Worm (Caenorhabditis elegans) whole organism, L4 larva: Measurements from ENCODE around the gene F55A11.8.

Source experiments
- ceh-28 ChIP-seq: fragments of 150-350 bp; optimal IDR thresholded peaks from 2 replicates; lab custom pipeline; 2014; ENCODE audit warnings: missing biosample characterization, missing genetic modification reagents, missing genetic modification characterization
- dve-1 ChIP-seq: sonication (generic microtip); optimal IDR thresholded peaks from 2 replicates; lab custom pipeline; 2017; ENCODE audit warnings: antibody characterized with exemption, mild to moderate bottlenecking, missing genetic modification characterization, missing compliant biosample characterization; ENCODE audit not compliant: insufficient read depth
- jun-1 ChIP-seq: fragments of 150-350 bp; optimal IDR thresholded peaks from 2 replicates; lab custom pipeline; 2014; ENCODE audit warnings: missing biosample characterization, missing genetic modification reagents, missing genetic modification characterization
- lin-15B ChIP-seq: fragments of 150-350 bp; sonication (generic microtip); optimal IDR thresholded peaks from 3 replicates; lab custom pipeline; 2014; ENCODE audit warnings: missing biosample characterization, missing genetic modification characterization
- lin-38 ChIP-seq: fragments of 200-800 bp; sonication (Bioruptor generic); IDR thresholded peaks from 2 replicates; pipeline ENCODE4 v1.3.6; 2022; ENCODE audit warnings: missing genetic modification reagents, missing genetic modification characterization, missing compliant biosample characterization
- nhr-11 ChIP-seq: fragments of 150-350 bp; optimal IDR thresholded peaks from 2 replicates; lab custom pipeline; 2014; ENCODE audit warnings: missing biosample characterization, missing genetic modification characterization
- pha-4 ChIP-seq, 2 experiments: fragments of 150-350 bp in 1 of 2; fragments of 200-800 bp in 1 of 2; sonication (Bioruptor generic) in 1 of 2; IDR thresholded peaks in 1 of 2; optimal IDR thresholded peaks in 1 of 2; 2 replicates each; pipeline versions ENCODE4 v1.3.6 to Lab custom; 2014 to 2022; ENCODE audit warnings: missing genetic modification characterization in 2 of 2, missing genetic modification reagents in 2 of 2, missing biosample characterization in 1 of 2, missing compliant biosample characterization in 1 of 2
- skn-1 ChIP-seq: fragments of 150-350 bp; optimal IDR thresholded peaks from 2 replicates; lab custom pipeline; 2014; ENCODE audit warnings: missing biosample characterization, missing genetic modification characterization
- zip-2 ChIP-seq: fragments of 150-350 bp; optimal IDR thresholded peaks from 2 replicates; lab custom pipeline; 2014; ENCODE audit warnings: missing biosample characterization, missing genetic modification characterization
- ztf-11 ChIP-seq: fragments of 150-350 bp; optimal IDR thresholded peaks from 2 replicates; lab custom pipeline; 2014; ENCODE audit warnings: missing biosample characterization, missing genetic modification characterization

- TF ChIP-seq pha-4 (GFP tag; IDR thresholded peaks at IDR 0.05; lab: Robert Waterston, UW) (no peak), pha-4 (tag; optimal IDR thresholded peaks at IDR 0.05; lab: Kevin White, UChicago) (no peak), ztf-11 (tag; lab: Kevin White, UChicago) (no peak), skn-1 (no peak), lin-15B (tag; lab: Kevin White, UChicago) (no peak), ceh-28 (tag; lab: Kevin White, UChicago) (no peak), jun-1 (tag; lab: Kevin White, UChicago) (no peak), zip-2 (no peak), dve-1 (tag; lab: Kevin White, UChicago) (no peak), nhr-11 (tag; lab: Kevin White, UChicago) (no peak), lin-38 (GFP tag; lab: Robert Waterston, UW) (no peak)
Measured at ce11 chrV:11773420-11773819, 14.6 kb upstream of the F55A11.8 start, which contains the start of gene bus-18.
